Fruit fly (Drosophila melanogaster): ENCODE results near the gene Ucp4C.
A peak's percentile ranks its signal among the peaks of the same experiment; 100 is the strongest.

Gene Ucp4C

dm6 chr2L:5948775-5949526 is 19.4 kb upstream of the Ucp4C start, which contains the start of gene CG9044 (continued):
- no peak for TF ChIP-seq Rx (GFP tag; IDR thresholded peaks at IDR 0.05)
- peak in 1 of 2 experiments; percentile 66 for TF ChIP-seq tll (GFP tag; optimal IDR thresholded peaks at IDR 0.05)
- TF ChIP-seq bowl (GFP tag; IDR thresholded peaks at IDR 0.05), result no peak
- TF ChIP-seq MBD-R2 (GFP tag; IDR thresholded peaks at IDR 0.05), result peak; percentile 75
- peak; percentile 89 for TF ChIP-seq HLH4C (GFP tag; IDR thresholded peaks at IDR 0.05; ENCODE audit: partially characterized antibody)
- TF ChIP-seq Bteb2 (GFP tag; optimal IDR thresholded peaks at IDR 0.05), result peak; percentile 57
- peak; percentile 88 for TF ChIP-seq CG6791 (GFP tag; IDR thresholded peaks at IDR 0.05; ENCODE audit: partially characterized antibody)
- no peak for TF ChIP-seq ranshi (GFP tag; IDR thresholded peaks at IDR 0.05)
- no peak for TF ChIP-seq Taf1 (GFP tag; IDR thresholded peaks at IDR 0.05)
- TF ChIP-seq CG15073 (GFP tag; optimal IDR thresholded peaks at IDR 0.05), result no peak
- 0 out of 3 replicates have a peak, but pooled peaks have one; percentile 48 for TF ChIP-seq ci (GFP tag; IDR thresholded peaks at IDR 0.05)
- TF ChIP-seq Atf6 (GFP tag; IDR thresholded peaks at IDR 0.05), result no peak
- TF ChIP-seq hkb (optimal IDR thresholded peaks at IDR 0.05), result no peak
- TF ChIP-seq hkb (GFP tag; IDR thresholded peaks at IDR 0.05), result no peak
- peak; percentile 48 for TF ChIP-seq CG1602 (GFP tag; optimal IDR thresholded peaks at IDR 0.05)
- TF ChIP-seq ase (GFP tag; IDR thresholded peaks at IDR 0.05), result no peak
- TF ChIP-seq CG7987 (GFP tag; optimal IDR thresholded peaks at IDR 0.05), result no peak
- no peak for TF ChIP-seq Optix (GFP tag; IDR thresholded peaks at IDR 0.05)
- peak; percentile 2 for TF ChIP-seq CG17912 (GFP tag; optimal IDR thresholded peaks at IDR 0.05)
- TF ChIP-seq lov (optimal IDR thresholded peaks at IDR 0.05), result no peak
- TF ChIP-seq lov (GFP tag; IDR thresholded peaks at IDR 0.05), result no peak
- no peak for TF ChIP-seq dan (GFP tag; IDR thresholded peaks at IDR 0.05)
- no peak for TF ChIP-seq CG10543 (GFP tag; optimal IDR thresholded peaks at IDR 0.05)
- TF ChIP-seq CG3726 (GFP tag; IDR thresholded peaks at IDR 0.05), result no peak
- no peak for TF ChIP-seq nom (GFP tag; optimal IDR thresholded peaks at IDR 0.05)
- TF ChIP-seq stwl (tag; optimal IDR thresholded peaks at IDR 0.05), result peak; percentile 20
- peak; percentile 68 for TF ChIP-seq Hr3 (GFP tag; optimal IDR thresholded peaks at IDR 0.05)
- no peak for TF ChIP-seq CG7928 (GFP tag; optimal IDR thresholded peaks at IDR 0.05)
- TF ChIP-seq CG3065 (GFP tag; optimal IDR thresholded peaks at IDR 0.05), result no peak
- no peak for TF ChIP-seq CG17328 (GFP tag; IDR thresholded peaks at IDR 0.05)
- TF ChIP-seq CG15269 (tag; optimal IDR thresholded peaks at IDR 0.05), result no peak
- TF ChIP-seq CG10366 (GFP tag; IDR thresholded peaks at IDR 0.05), result 0 out of 2 replicates have a peak, but pooled peaks have one; percentile 40
- no peak for TF ChIP-seq CG6765 (GFP tag; optimal IDR thresholded peaks at IDR 0.05)
- peak; percentile 52 for TF ChIP-seq slp2 (GFP tag; optimal IDR thresholded peaks at IDR 0.05)
- TF ChIP-seq CG10565 (GFP tag; optimal IDR thresholded peaks at IDR 0.05), result no peak
- TF ChIP-seq CG13424 (tag; optimal IDR thresholded peaks at IDR 0.05), result peak; percentile 57
- TF ChIP-seq croc (GFP tag; conservative IDR thresholded peaks at IDR 0.05), result peak; percentile 28; the same call in 1 of the 3 replicates
- TF ChIP-seq corto (GFP tag; optimal IDR thresholded peaks at IDR 0.05), result no peak
- 0 out of 2 replicates have a peak, but pooled peaks have one; percentile 11 for TF ChIP-seq CG7372 (GFP tag; IDR thresholded peaks at IDR 0.05)
- peak; percentile 52 for TF ChIP-seq Max (GFP tag; optimal IDR thresholded peaks at IDR 0.05)
- TF ChIP-seq az2 (GFP tag; optimal IDR thresholded peaks at IDR 0.05), result peak; percentile 44
- TF ChIP-seq CG8478 (optimal IDR thresholded peaks at IDR 0.05), result no peak
- no peak for TF ChIP-seq CG7745 (tag; optimal IDR thresholded peaks at IDR 0.05)
- no peak for TF ChIP-seq Mrtf (GFP tag; IDR thresholded peaks at IDR 0.05)
- TF ChIP-seq CG2712 (tag; optimal IDR thresholded peaks at IDR 0.05), result peak; percentile 67
- TF ChIP-seq Deaf1 (tag; optimal IDR thresholded peaks at IDR 0.05), result no peak
- no peak for TF ChIP-seq gsb-n (tag; optimal IDR thresholded peaks at IDR 0.05)
- TF ChIP-seq mirr (GFP tag; optimal IDR thresholded peaks at IDR 0.05), result no peak
- peak; percentile 49 for TF ChIP-seq YL-1 (GFP tag; optimal IDR thresholded peaks at IDR 0.05)
- peak; percentile 57 for TF ChIP-seq CG7786 (GFP tag; optimal IDR thresholded peaks at IDR 0.05)
- no peak for TF ChIP-seq CG2678 (tag; optimal IDR thresholded peaks at IDR 0.05)
